Fruit fly (Drosophila melanogaster) whole organism: ENCODE data around the gene Pp2A-29B.

ENCODE experiments used
- CG8478 ChIP-seq: fragments of >200 bp; optimal IDR thresholded peaks from 2 replicates; lab custom pipeline; 2018; ENCODE audit warnings: inconsistent platforms
- Dll ChIP-seq: fragments of >200 bp; optimal IDR thresholded peaks from 2 replicates; lab custom pipeline; 2017
- EcR ChIP-seq, 2 experiments: fragments of >200 bp; optimal IDR thresholded peaks; 2 replicates each; lab custom pipeline; 2017; ENCODE audit warnings: missing biosample characterization in 2 of 2, missing genetic modification characterization in 2 of 2, missing genetic modification reagents in 2 of 2
- pan ChIP-seq: fragments of >200 bp; optimal IDR thresholded peaks from 2 replicates; lab custom pipeline; 2017
- psq ChIP-seq: fragments of >200 bp; optimal IDR thresholded peaks from 2 replicates; lab custom pipeline; 2017
- usp ChIP-seq: fragments of >200 bp; optimal IDR thresholded peaks from 2 replicates; lab custom pipeline; 2017; ENCODE audit warnings: missing biosample characterization, missing genetic modification characterization, mixed read lengths

DNA sequence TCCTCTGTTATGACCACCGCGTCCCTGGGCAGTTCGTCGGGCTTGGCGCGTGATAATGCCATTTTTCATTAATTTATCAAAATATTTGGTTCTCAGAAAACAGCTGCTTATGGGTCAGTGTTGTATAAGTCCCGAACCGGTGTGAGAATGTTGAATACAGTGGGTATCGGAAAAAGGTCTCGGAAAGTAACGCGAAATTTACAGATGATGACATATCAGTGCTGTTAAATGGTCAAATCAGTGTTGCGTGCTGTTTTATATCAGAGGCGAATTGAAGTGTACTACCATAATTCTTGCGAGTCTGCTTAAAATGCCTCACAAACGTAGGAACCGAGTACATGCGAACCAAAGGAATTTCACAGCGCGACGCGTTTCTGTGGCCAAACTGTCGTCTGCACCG, 16.8 kb downstream of the Pp2A-29B start, which contains the start of the genes CG13392 and Rcd4:
- TF ChIP-seq CG8478 (lab: Kevin White, UChicago) (no peak), psq (lab: Kevin White, UChicago) (no peak), pan (no peak), EcR (GFP tag; optimal IDR thresholded peaks at IDR 0.05; lab: Kevin White, UChicago) (no peak), Dll (no peak), usp (no peak)
